Worm (Caenorhabditis elegans) whole organism, L2 larva: ENCODE results near the gene pals-27.
A peak's percentile ranks its signal among the peaks of the same experiment; 100 is the strongest.

Experiments used
- C34F6.9 ChIP-seq: fragments of 150-350 bp; optimal IDR thresholded peaks from 2 replicates; lab custom pipeline; 2014; ENCODE audit warnings: missing biosample characterization, missing genetic modification characterization
- F13H6.1 ChIP-seq: sonication (generic microtip); optimal IDR thresholded peaks from 2 replicates; lab custom pipeline; 2016; ENCODE audit warnings: missing genetic modification characterization, missing compliant biosample characterization
- R02D3.7 ChIP-seq: fragments of 150-350 bp; optimal IDR thresholded peaks from 2 replicates; lab custom pipeline; 2014; ENCODE audit warnings: missing biosample characterization, missing genetic modification characterization
- Y55F3AM.14 ChIP-seq: fragments of 200-800 bp; sonication (Bioruptor generic); optimal IDR thresholded peaks from 2 replicates; lab custom pipeline; 2018; ENCODE audit warnings: mild to moderate bottlenecking, missing genetic modification characterization, missing compliant biosample characterization
- aly-2 ChIP-seq: fragments of 150-350 bp; optimal IDR thresholded peaks from 2 replicates; lab custom pipeline; 2014; ENCODE audit warnings: missing biosample characterization, missing genetic modification characterization
- ama-1 ChIP-seq: fragments of 150-350 bp; optimal IDR thresholded peaks from 2 replicates; lab custom pipeline; 2018; ENCODE audit warnings: inconsistent platforms
- blmp-1 ChIP-seq: sonication (generic microtip); optimal IDR thresholded peaks from 2 replicates; lab custom pipeline; 2017; ENCODE audit warnings: missing genetic modification characterization, mild to moderate bottlenecking, missing compliant biosample characterization, antibody characterized with exemption, moderate library complexity; ENCODE audit not compliant: insufficient read depth
- ceh-82 ChIP-seq: fragments of 150-350 bp; optimal IDR thresholded peaks from 2 replicates; lab custom pipeline; 2014; ENCODE audit warnings: missing biosample characterization, missing genetic modification characterization
- crh-2 ChIP-seq: sonication (generic microtip); optimal IDR thresholded peaks from 2 replicates; lab custom pipeline; 2017; ENCODE audit warnings: missing biosample characterization, missing genetic modification characterization
- egl-27 ChIP-seq: sonication (generic microtip); optimal IDR thresholded peaks from 3 replicates; lab custom pipeline; 2017; ENCODE audit warnings: missing biosample characterization, missing genetic modification reagents, missing genetic modification characterization
- fos-1 ChIP-seq: fragments of 150-350 bp; optimal IDR thresholded peaks from 2 replicates; lab custom pipeline; 2014; ENCODE audit warnings: missing biosample characterization, missing genetic modification characterization
- lin-11 ChIP-seq: fragments of 150-350 bp; sonication (generic microtip); optimal IDR thresholded peaks from 2 replicates; lab custom pipeline; 2014; ENCODE audit warnings: missing biosample characterization, missing genetic modification characterization, inconsistent platforms, mixed read lengths
- lin-13 ChIP-seq: fragments of 150-350 bp; optimal IDR thresholded peaks from 2 replicates; lab custom pipeline; 2014; ENCODE audit warnings: missing biosample characterization, missing genetic modification reagents, missing genetic modification characterization
- lsy-2 ChIP-seq, 2 experiments: fragments of 150-350 bp in 1 of 2; sonication (generic microtip) in 1 of 2; optimal IDR thresholded peaks; 2 replicates each; lab custom pipeline; 2014 to 2017; ENCODE audit warnings: missing biosample characterization in 2 of 2, missing genetic modification characterization in 2 of 2
- mab-5 ChIP-seq: fragments of 150-350 bp; optimal IDR thresholded peaks from 2 replicates; lab custom pipeline; 2014; ENCODE audit warnings: missing biosample characterization, missing genetic modification characterization
- mdl-1 ChIP-seq, 2 experiments: fragments of 150-350 bp in 1 of 2; sonication (generic microtip) in 1 of 2; optimal IDR thresholded peaks; 2 replicates each; lab custom pipeline; 2017; ENCODE audit warnings: missing biosample characterization in 2 of 2, missing genetic modification characterization in 2 of 2
- nhr-10 ChIP-seq: sonication (generic microtip); optimal IDR thresholded peaks from 2 replicates; lab custom pipeline; 2017; ENCODE audit warnings: missing biosample characterization, missing genetic modification characterization
- nhr-12 ChIP-seq: fragments of 150-350 bp; optimal IDR thresholded peaks from 2 replicates; lab custom pipeline; 2014; ENCODE audit warnings: missing biosample characterization, missing genetic modification characterization
- nhr-129 ChIP-seq: fragments of 150-350 bp; optimal IDR thresholded peaks from 2 replicates; lab custom pipeline; 2014; ENCODE audit warnings: missing biosample characterization, missing genetic modification characterization
- nhr-21 ChIP-seq: fragments of 150-350 bp; optimal IDR thresholded peaks from 2 replicates; lab custom pipeline; 2014; ENCODE audit warnings: missing biosample characterization, missing genetic modification characterization
- nhr-23 ChIP-seq: fragments of 150-350 bp; optimal IDR thresholded peaks from 2 replicates; lab custom pipeline; 2014; ENCODE audit warnings: missing biosample characterization, missing genetic modification reagents, missing genetic modification characterization
- peb-1 ChIP-seq: fragments of 150-350 bp; optimal IDR thresholded peaks from 2 replicates; lab custom pipeline; 2014; ENCODE audit warnings: missing biosample characterization, missing genetic modification characterization
- skn-1 ChIP-seq: sonication (generic microtip); optimal IDR thresholded peaks from 2 replicates; lab custom pipeline; 2017; ENCODE audit warnings: missing biosample characterization, missing genetic modification characterization
- sma-3 ChIP-seq: sonication (generic microtip); optimal IDR thresholded peaks from 2 replicates; lab custom pipeline; 2016; ENCODE audit warnings: missing genetic modification reagents, missing genetic modification characterization, missing compliant biosample characterization
- sma-9 ChIP-seq, 2 experiments: fragments of 150-350 bp in 1 of 2; sonication (generic microtip) in 1 of 2; optimal IDR thresholded peaks; 2 replicates each; lab custom pipeline; 2014 to 2016; ENCODE audit warnings: missing genetic modification characterization in 2 of 2, mild to moderate bottlenecking in 1 of 2, missing biosample characterization in 1 of 2, missing compliant biosample characterization in 1 of 2, missing genetic modification reagents in 1 of 2, moderate library complexity in 1 of 2
- unc-55 ChIP-seq: fragments of 150-350 bp; sonication (generic microtip); optimal IDR thresholded peaks from 3 replicates; lab custom pipeline; 2014; ENCODE audit warnings: missing biosample characterization, missing genetic modification reagents, missing genetic modification characterization
- unc-62 ChIP-seq: fragments of 150-350 bp; optimal IDR thresholded peaks from 2 replicates; lab custom pipeline; 2014; ENCODE audit warnings: missing biosample characterization, missing genetic modification reagents, missing genetic modification characterization
- ztf-4 ChIP-seq: fragments of 150-350 bp; optimal IDR thresholded peaks from 2 replicates; lab custom pipeline; 2014; ENCODE audit warnings: missing biosample characterization, missing genetic modification characterization

The pals-27 gene

DNA sequence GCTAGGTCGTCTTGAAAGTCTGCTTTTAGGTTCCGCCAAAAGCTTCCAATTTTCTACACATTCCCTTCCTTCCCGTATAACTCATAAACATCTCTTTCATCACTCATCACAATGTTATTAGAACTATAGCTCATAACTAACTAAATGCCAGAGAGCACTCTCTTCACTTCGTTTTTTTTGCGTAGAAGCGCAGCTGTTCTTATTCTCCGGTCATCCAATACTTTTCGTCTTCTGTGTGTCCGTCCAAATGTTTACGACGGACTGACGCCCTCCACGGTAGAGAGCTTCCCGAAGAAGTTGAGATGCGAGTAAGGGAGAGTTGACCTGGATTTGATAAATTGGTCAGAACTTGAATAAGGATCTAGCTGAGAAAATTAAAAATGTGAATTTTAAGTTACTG lies 22.2 kb upstream of the pals-27 start:
- peak in 1 of 2 experiments; percentile 2 for TF ChIP-seq lsy-2 (tag; optimal IDR thresholded peaks at IDR 0.05; lab: Kevin White, UChicago)
- TF ChIP-seq nhr-21: no peak
- no peak for TF ChIP-seq nhr-129 (tag; lab: Kevin White, UChicago)

DNA sequence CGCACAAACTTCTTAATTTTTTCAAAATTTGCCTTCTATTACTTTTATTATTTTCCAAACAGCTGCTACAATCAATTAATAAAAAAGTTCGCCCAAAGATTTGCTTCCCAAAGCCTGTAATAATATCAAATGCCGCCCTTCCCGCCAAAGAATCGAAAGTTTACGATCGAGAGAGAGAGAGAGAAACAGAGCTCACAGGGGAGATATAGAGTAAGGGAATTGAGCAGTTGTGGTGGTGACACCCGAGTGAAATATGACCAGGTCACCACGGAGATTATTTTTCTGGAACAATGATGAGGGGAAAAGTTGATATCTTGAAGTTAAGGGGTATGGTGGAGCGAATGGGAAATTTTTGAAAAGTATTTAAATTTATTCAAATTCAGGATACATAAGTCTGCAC lies 21.5 kb upstream of the pals-27 start:
- no peak for TF ChIP-seq ama-1 (lab: Kevin White, UChicago)
- no peak for TF ChIP-seq Y55F3AM.14 (GFP tag; lab: Kevin White, UChicago)
- TF ChIP-seq egl-27 (tag; lab: Kevin White, UChicago): no peak
- no peak for TF ChIP-seq mab-5 (tag; lab: Kevin White, UChicago)
- no peak for TF ChIP-seq sma-3 (GFP tag; lab: Kevin White, UChicago)
- TF ChIP-seq nhr-129 (tag; lab: Kevin White, UChicago): no peak
- no peak for TF ChIP-seq blmp-1 (tag; lab: Kevin White, UChicago)
- no peak for TF ChIP-seq mdl-1 (tag; optimal IDR thresholded peaks at IDR 0.05; lab: Kevin White, UChicago)
- no peak for TF ChIP-seq skn-1
- no peak for TF ChIP-seq lin-11 (tag; lab: Kevin White, UChicago)
- no peak for TF ChIP-seq nhr-12
- TF ChIP-seq R02D3.7 (tag; lab: Kevin White, UChicago): no peak
- TF ChIP-seq nhr-10 (tag; lab: Kevin White, UChicago): no peak
- no peak for TF ChIP-seq aly-2
- no peak for TF ChIP-seq sma-9 (GFP tag; optimal IDR thresholded peaks at IDR 0.05; lab: Kevin White, UChicago)
- no peak for TF ChIP-seq sma-9 (tag; optimal IDR thresholded peaks at IDR 0.05; lab: Kevin White, UChicago)
- no peak for TF ChIP-seq ceh-82 (tag; lab: Kevin White, UChicago)
- no peak for TF ChIP-seq unc-55 (GFP tag; lab: Kevin White, UChicago)
- no peak for TF ChIP-seq lin-13

DNA sequence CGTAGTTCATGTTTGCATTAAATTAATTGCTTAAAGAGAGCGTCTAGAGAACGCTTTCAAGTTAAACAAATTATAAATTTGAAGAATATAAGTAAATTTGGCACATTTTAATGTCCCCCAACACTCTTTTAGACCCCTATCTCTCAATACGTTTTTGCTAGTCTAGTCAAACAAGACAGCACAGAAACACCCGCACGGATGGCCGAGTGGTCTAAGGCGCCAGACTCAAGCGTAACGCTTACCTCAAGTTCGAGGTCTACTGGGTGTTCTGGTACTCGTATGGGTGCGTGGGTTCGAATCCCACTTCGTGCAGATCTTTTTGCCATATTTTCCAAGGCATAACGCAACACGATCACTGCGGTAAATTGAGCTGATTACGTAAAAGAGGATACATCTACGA lies 19.1 kb upstream of the pals-27 start:
- TF ChIP-seq sma-3 (GFP tag; lab: Kevin White, UChicago): peak; percentile 31
- no peak for TF ChIP-seq mdl-1 (tag; optimal IDR thresholded peaks at IDR 0.05; lab: Kevin White, UChicago)
- peak; percentile 28 for TF ChIP-seq fos-1 (tag; lab: Kevin White, UChicago)
- TF ChIP-seq F13H6.1: peak; percentile 17
- TF ChIP-seq ama-1 (lab: Kevin White, UChicago): no peak

DNA sequence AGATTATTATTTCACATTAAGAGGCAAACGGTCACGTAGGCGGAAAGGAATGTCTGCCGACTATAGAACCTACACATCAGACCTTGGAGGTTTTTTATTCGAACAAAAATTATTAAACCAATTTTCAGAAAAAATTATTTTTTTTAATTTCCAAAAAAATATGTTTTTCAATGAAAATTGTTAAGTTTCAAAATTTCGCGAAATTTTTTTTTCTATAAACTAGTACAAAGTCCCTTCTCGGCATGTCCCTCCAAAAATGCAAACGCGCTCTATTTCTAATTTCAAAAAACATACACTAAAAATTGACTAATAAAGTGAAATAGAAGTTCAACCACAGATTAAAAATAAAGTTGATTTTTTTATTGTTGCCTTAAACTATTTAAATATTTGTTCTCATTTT lies 16.5 kb upstream of the pals-27 start, which contains the start of gene ckb-1:
TSS of gene ckb-1 (plus strand) at position 301 of the 400 bp plus-strand sequence.
- TF ChIP-seq ceh-82 (tag; lab: Kevin White, UChicago) (no peak), C34F6.9 (tag; lab: Kevin White, UChicago) (peak; percentile 24), unc-55 (GFP tag; lab: Kevin White, UChicago) (peak; percentile 42), aly-2 (no peak), fos-1 (tag; lab: Kevin White, UChicago) (peak; percentile 29), peb-1 (tag; lab: Kevin White, UChicago) (no peak), unc-62 (GFP tag; lab: Kevin White, UChicago) (no peak), ztf-4 (tag; lab: Kevin White, UChicago) (no peak), nhr-21 (no peak), lsy-2 (tag; optimal IDR thresholded peaks at IDR 0.05; lab: Kevin White, UChicago) (peak in 1 of 2 experiments; percentile 10)
- TF ChIP-seq, all 48 proteins: peak for 4

DNA sequence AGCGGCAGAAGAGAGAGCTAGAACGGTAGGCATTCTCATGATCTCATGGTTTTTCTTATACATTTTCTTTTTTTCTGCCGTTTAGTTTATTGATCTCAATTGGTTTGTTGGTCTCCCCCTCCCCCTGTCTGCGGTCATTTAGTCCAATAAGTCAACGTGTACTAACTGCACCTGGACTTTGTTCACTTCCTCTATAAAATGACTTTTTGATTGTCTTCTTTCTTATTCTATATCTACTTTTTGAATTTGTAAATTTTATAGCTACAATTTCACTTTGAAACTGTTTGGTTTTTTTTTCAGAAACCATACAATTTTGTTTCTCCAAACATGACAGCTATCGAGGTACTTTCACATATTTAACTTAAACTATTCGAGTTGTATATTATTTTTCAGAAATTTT lies 13.8 kb upstream of the pals-27 start, which contains the start of gene ckb-2:
TSS of gene ckb-2 (plus strand) at position 301 of the 400 bp plus-strand sequence.
- TF ChIP-seq crh-2 (tag; lab: Kevin White, UChicago) (no peak), nhr-23 (tag; lab: Kevin White, UChicago) (no peak)

DNA sequence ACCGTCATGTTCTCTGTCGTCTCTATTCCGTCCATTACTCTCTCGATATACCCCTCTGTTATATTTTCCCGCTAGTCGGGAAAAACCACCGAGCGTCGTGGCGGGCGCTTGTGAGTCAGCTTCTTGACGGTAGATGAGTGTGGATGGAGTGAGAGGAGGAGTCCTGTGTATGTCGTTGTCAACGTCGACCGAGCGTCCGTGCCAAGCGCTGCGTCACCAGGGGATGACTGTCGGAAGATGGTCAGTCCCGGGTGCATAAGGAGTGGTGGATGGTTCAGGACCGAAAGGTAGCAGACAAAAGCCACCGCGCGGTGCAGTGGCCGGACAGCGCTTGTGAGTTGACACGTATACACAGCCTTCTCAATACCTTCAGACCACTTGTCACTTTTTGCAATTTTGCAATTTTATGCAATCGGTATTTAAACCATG lies 12.0 kb upstream of the pals-27 start:
- TF ChIP-seq F13H6.1 (peak; percentile 30), nhr-21 (peak; percentile 39), C34F6.9 (tag; lab: Kevin White, UChicago) (peak; percentile 15), unc-55 (GFP tag; lab: Kevin White, UChicago) (peak; percentile 14), crh-2 (tag; lab: Kevin White, UChicago) (peak; percentile 43), nhr-129 (tag; lab: Kevin White, UChicago) (peak; percentile 63), sma-3 (GFP tag; lab: Kevin White, UChicago) (peak; percentile 45), fos-1 (tag; lab: Kevin White, UChicago) (peak; percentile 64)
